Worm (Caenorhabditis elegans) whole organism, L3 larva: ENCODE data around the gene clec-73.

Experiments
- elt-3 ChIP-seq, 3 experiments: fragments of 150-350 bp in 1 of 3; sonication (generic microtip) in 2 of 3; optimal IDR thresholded peaks; 2 replicates in 2 of 3; 4 replicates in 1 of 3; lab custom pipeline; 2014 to 2017; ENCODE audit warnings: missing biosample characterization in 3 of 3, missing genetic modification characterization in 3 of 3
- fkh-10 ChIP-seq: sonication (generic microtip); optimal IDR thresholded peaks from 2 replicates; lab custom pipeline; 2017; ENCODE audit warnings: missing biosample characterization, missing genetic modification reagents, missing genetic modification characterization
- lin-15B ChIP-seq: fragments of 150-350 bp; optimal IDR thresholded peaks from 2 replicates; lab custom pipeline; 2014; ENCODE audit warnings: missing biosample characterization, missing genetic modification characterization
- nfya-1 ChIP-seq: sonication (generic microtip); optimal IDR thresholded peaks from 2 replicates; lab custom pipeline; 2017; ENCODE audit warnings: missing genetic modification characterization, mild to moderate bottlenecking, missing compliant biosample characterization, antibody characterized with exemption, moderate library complexity; ENCODE audit not compliant: insufficient read depth
- nhr-67 ChIP-seq: fragments of 150-350 bp; optimal IDR thresholded peaks from 2 replicates; lab custom pipeline; 2014; ENCODE audit warnings: missing biosample characterization, missing genetic modification characterization
- pha-4 ChIP-seq: fragments of 150-350 bp; optimal IDR thresholded peaks from 2 replicates; lab custom pipeline; 2014; ENCODE audit warnings: missing biosample characterization, missing genetic modification reagents, missing genetic modification characterization
- unc-62 ChIP-seq: fragments of 150-350 bp; sonication (generic microtip); optimal IDR thresholded peaks from 4 replicates; lab custom pipeline; 2014; ENCODE audit warnings: missing biosample characterization, missing genetic modification reagents, missing genetic modification characterization
- ztf-11 ChIP-seq: fragments of 150-350 bp; optimal IDR thresholded peaks from 2 replicates; lab custom pipeline; 2014; ENCODE audit warnings: missing biosample characterization, missing genetic modification characterization

DNA sequence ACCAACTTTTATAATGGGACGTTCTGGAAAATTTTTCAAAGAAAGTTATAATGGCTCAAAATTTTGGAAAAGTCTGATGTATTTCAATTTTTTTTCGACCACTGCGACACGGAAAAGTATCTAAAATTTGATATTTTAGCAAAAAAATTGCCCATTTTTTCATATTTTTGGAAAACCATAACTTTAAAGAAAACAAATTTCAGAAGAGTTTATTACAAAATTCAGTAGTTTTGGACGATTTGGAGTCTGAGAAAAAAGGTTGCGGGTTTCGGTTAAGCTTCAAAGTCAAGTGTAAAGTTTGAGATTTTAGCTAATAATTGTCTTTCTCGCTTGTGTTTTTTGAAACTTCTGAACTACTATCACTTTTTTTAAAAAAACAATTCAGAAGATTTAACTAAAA is 32.1 kb upstream of the clec-73 start:
- TF ChIP-seq nhr-67 (no peak), pha-4 (tag; lab: Kevin White, UChicago) (no peak), nfya-1 (tag; lab: Kevin White, UChicago) (no peak), fkh-10 (GFP tag; lab: Kevin White, UChicago) (no peak), elt-3 (tag; optimal IDR thresholded peaks at IDR 0.05; lab: Kevin White, UChicago) (no peak), lin-15B (tag; lab: Kevin White, UChicago) (no peak), ztf-11 (tag; lab: Kevin White, UChicago) (no peak), unc-62 (no peak)
